Fruit fly (Drosophila melanogaster) whole organism, embryonic: ENCODE measurements around the gene Nep2.

Experiments used
- BEAF-32 ChIP-seq: fragments of 200-800 bp; sonication (Bioruptor generic); optimal IDR thresholded peaks from 3 replicates; lab custom pipeline; 2017; ENCODE audit warnings: missing biosample characterization, missing genetic modification characterization, mild to moderate bottlenecking, moderate library complexity, missing genetic modification reagents
- CG10267 ChIP-seq: fragments of 200-800 bp; sonication (Bioruptor generic); optimal IDR thresholded peaks from 2 replicates; lab custom pipeline; 2018; ENCODE audit warnings: missing biosample characterization, mild to moderate bottlenecking, missing genetic modification characterization, moderate library complexity
- CG10321 ChIP-seq: fragments of 200-800 bp; sonication (Bioruptor generic); IDR thresholded peaks from 2 replicates; pipeline ENCODE4 v1.3.6; 2022; ENCODE audit warnings: missing biosample characterization, missing genetic modification characterization
- CG10959 ChIP-seq: fragments of 200-800 bp; sonication (Bioruptor generic); IDR thresholded peaks from 2 replicates; pipeline ENCODE4 v1.3.6; 2022; ENCODE audit warnings: missing biosample characterization, missing genetic modification characterization
- CG13123 ChIP-seq: fragments of 200-800 bp; sonication (Bioruptor generic); optimal IDR thresholded peaks from 2 replicates; lab custom pipeline; 2016; ENCODE audit warnings: missing biosample characterization, missing genetic modification characterization
- CG13775 ChIP-seq: fragments of 200-800 bp; sonication (Bioruptor generic); optimal IDR thresholded peaks from 3 replicates; lab custom pipeline; 2017; ENCODE audit warnings: missing biosample characterization, mild to moderate bottlenecking, missing genetic modification characterization
- CG1603 ChIP-seq: fragments of 200-800 bp; sonication (Bioruptor generic); optimal IDR thresholded peaks from 2 replicates; lab custom pipeline; 2019; ENCODE audit warnings: missing biosample characterization, mild to moderate bottlenecking, missing genetic modification characterization, moderate library complexity
- CG16813 ChIP-seq: fragments of 200-800 bp; sonication (Bioruptor generic); IDR thresholded peaks from 3 replicates; pipeline ENCODE4 v1.3.6; 2022; ENCODE audit warnings: missing biosample characterization, missing genetic modification characterization; ENCODE audit not compliant: partially characterized antibody
- CG17612 ChIP-seq: fragments of 200-800 bp; sonication (Bioruptor generic); IDR thresholded peaks from 2 replicates; pipeline ENCODE4 v1.3.6; 2022; ENCODE audit warnings: missing biosample characterization, missing genetic modification characterization
- CG33213 ChIP-seq: fragments of 200-800 bp; sonication (Bioruptor generic); optimal IDR thresholded peaks from 3 replicates; lab custom pipeline; 2016; ENCODE audit warnings: missing biosample characterization, missing genetic modification characterization
- CG3726 ChIP-seq: fragments of 200-800 bp; sonication (Bioruptor generic); IDR thresholded peaks from 3 replicates; pipeline ENCODE4, ENCODE4 v1.3.6; 2022; ENCODE audit warnings: missing biosample characterization, missing genetic modification characterization
- CG3838 ChIP-seq: fragments of 200-800 bp; sonication (Bioruptor generic); optimal IDR thresholded peaks from 3 replicates; lab custom pipeline; 2016; ENCODE audit warnings: missing biosample characterization, missing genetic modification characterization
- CG3847 ChIP-seq: fragments of 200-800 bp; sonication (Bioruptor generic); IDR thresholded peaks from 2 replicates; pipeline ENCODE4 v1.3.6; 2022; ENCODE audit warnings: missing biosample characterization, missing genetic modification characterization
- CG3995 ChIP-seq: fragments of 200-800 bp; sonication (Bioruptor generic); optimal IDR thresholded peaks from 3 replicates; lab custom pipeline; 2016; ENCODE audit warnings: missing biosample characterization, missing genetic modification characterization
- CG43689 ChIP-seq: fragments of 200-800 bp; sonication (Bioruptor generic); IDR thresholded peaks from 2 replicates; pipeline ENCODE4 v1.3.6; 2022; ENCODE audit warnings: missing biosample characterization, missing genetic modification characterization
- CG7987 ChIP-seq: fragments of 200-800 bp; sonication (Bioruptor generic); optimal IDR thresholded peaks from 2 replicates; lab custom pipeline; 2018; ENCODE audit warnings: missing biosample characterization, mild to moderate bottlenecking, missing genetic modification characterization, moderate library complexity
- D19A ChIP-seq: fragments of 200-800 bp; optimal IDR thresholded peaks from 3 replicates; lab custom pipeline; 2019; ENCODE audit warnings: missing biosample characterization, mild to moderate bottlenecking, missing genetic modification characterization, moderate library complexity
- Dp ChIP-seq: fragments of 200-800 bp; sonication (Bioruptor generic); optimal IDR thresholded peaks from 2 replicates; lab custom pipeline; 2018; ENCODE audit warnings: missing biosample characterization, mild to moderate bottlenecking, missing genetic modification characterization, moderate library complexity
- Dref ChIP-seq: fragments of 200-800 bp; sonication (Bioruptor generic); IDR thresholded peaks from 2 replicates; pipeline ENCODE4 v1.3.6; 2022; ENCODE audit warnings: missing biosample characterization, missing genetic modification characterization
- E2f1 ChIP-seq: fragments of 200-800 bp; sonication (Bioruptor generic); IDR thresholded peaks from 2 replicates; pipeline ENCODE4 v1.3.6; 2022; ENCODE audit warnings: missing biosample characterization, missing genetic modification characterization
- Elba2 ChIP-seq: fragments of 200-800 bp; sonication (Bioruptor generic); optimal IDR thresholded peaks from 3 replicates; lab custom pipeline; 2016; ENCODE audit warnings: missing biosample characterization, missing genetic modification characterization
- Ets65A ChIP-seq: fragments of 200-800 bp; sonication (Bioruptor generic); peaks from one replicate; lab custom pipeline; 2016; ENCODE audit warnings: missing biosample characterization, missing genetic modification characterization
- Hr3 ChIP-seq: fragments of 200-800 bp; sonication (Bioruptor generic); optimal IDR thresholded peaks from 3 replicates; lab custom pipeline; 2016; ENCODE audit warnings: missing biosample characterization, missing genetic modification characterization
- Hr51 ChIP-seq, 2 experiments: fragments of 200-800 bp; sonication (Bioruptor generic); optimal IDR thresholded peaks; 2 replicates in 1 of 2; 3 replicates in 1 of 2; lab custom pipeline; 2016 to 2018; ENCODE audit warnings: missing biosample characterization in 2 of 2, missing genetic modification characterization in 2 of 2, mild to moderate bottlenecking in 1 of 2, moderate library complexity in 1 of 2
- Rfx ChIP-seq: fragments of 200-800 bp; sonication (Bioruptor generic); IDR thresholded peaks from 2 replicates; pipeline ENCODE4 v1.3.6; 2022; ENCODE audit warnings: missing biosample characterization, missing genetic modification characterization
- Trl ChIP-seq, 3 experiments: fragments of >200 bp in 2 of 3; fragments of 200-800 bp in 1 of 3; sonication (Bioruptor generic) in 1 of 3; optimal IDR thresholded peaks; 2 replicates in 1 of 3; 3 replicates in 2 of 3; lab custom pipeline; 2016 to 2017; ENCODE audit warnings: missing biosample characterization in 1 of 3, missing genetic modification characterization in 1 of 3
- Xbp1 ChIP-seq: fragments of 200-800 bp; sonication (Bioruptor generic); optimal IDR thresholded peaks from 3 replicates; lab custom pipeline; 2016; ENCODE audit warnings: missing biosample characterization, mild to moderate bottlenecking, missing genetic modification characterization
- aop ChIP-seq: fragments of 200-800 bp; sonication (Bioruptor generic); IDR thresholded peaks from 2 replicates; pipeline ENCODE4 v1.3.6; 2022; ENCODE audit warnings: missing biosample characterization, missing genetic modification characterization
- ara ChIP-seq: fragments of 200-800 bp; sonication (Bioruptor generic); IDR thresholded peaks from 2 replicates; pipeline ENCODE4 v1.3.6; 2022; ENCODE audit warnings: missing biosample characterization, missing genetic modification characterization
- cg ChIP-seq: fragments of 200-800 bp; sonication (Bioruptor generic); optimal IDR thresholded peaks from 3 replicates; lab custom pipeline; 2019; ENCODE audit warnings: missing biosample characterization, mild to moderate bottlenecking, missing genetic modification characterization, moderate library complexity
- chinmo ChIP-seq: fragments of 200-800 bp; sonication (Bioruptor generic); IDR thresholded peaks from 4 replicates; pipeline ENCODE4 v1.3.6; 2022; ENCODE audit warnings: missing biosample characterization, missing genetic modification characterization; ENCODE audit not compliant: partially characterized antibody
- crp ChIP-seq, 2 experiments: fragments of 200-800 bp; sonication (Bioruptor generic); optimal IDR thresholded peaks; 2 replicates in 1 of 2; 3 replicates in 1 of 2; lab custom pipeline; 2017; ENCODE audit warnings: missing biosample characterization in 2 of 2, missing genetic modification characterization in 2 of 2, mild to moderate bottlenecking in 1 of 2, moderate library complexity in 1 of 2
- cwo ChIP-seq: fragments of 200-800 bp; sonication (Bioruptor generic); optimal IDR thresholded peaks from 3 replicates; lab custom pipeline; 2017; ENCODE audit warnings: missing biosample characterization, missing genetic modification characterization, mild to moderate bottlenecking, moderate library complexity, missing genetic modification reagents
- exex ChIP-seq: fragments of 200-800 bp; sonication (Bioruptor generic); optimal IDR thresholded peaks from 4 replicates; lab custom pipeline; 2018; ENCODE audit warnings: missing biosample characterization, mild to moderate bottlenecking, missing genetic modification characterization, moderate library complexity
- grn ChIP-seq: fragments of 200-800 bp; sonication (Bioruptor generic); optimal IDR thresholded peaks from 3 replicates; lab custom pipeline; 2017; ENCODE audit warnings: missing biosample characterization, missing genetic modification characterization
- ken ChIP-seq: fragments of 200-800 bp; sonication (Bioruptor generic); IDR thresholded peaks from 3 replicates; pipeline ENCODE4 v1.3.6; 2022; ENCODE audit warnings: missing biosample characterization, missing genetic modification characterization
- mirr ChIP-seq: fragments of 200-800 bp; sonication (Bioruptor generic); optimal IDR thresholded peaks from 3 replicates; lab custom pipeline; 2018; ENCODE audit warnings: missing biosample characterization, mild to moderate bottlenecking, missing genetic modification characterization
- nau ChIP-seq: fragments of 200-800 bp; sonication (Bioruptor generic); optimal IDR thresholded peaks from 3 replicates; lab custom pipeline; 2017; ENCODE audit warnings: missing biosample characterization, mild to moderate bottlenecking, missing genetic modification characterization, missing genetic modification reagents
- prd ChIP-seq, 3 experiments: fragments of >200 bp in 2 of 3; fragments of 200-800 bp in 1 of 3; sonication (Bioruptor generic) in 1 of 3; optimal IDR thresholded peaks in 2 of 3; IDR thresholded peaks in 1 of 3; 2 replicates in 2 of 3; 3 replicates in 1 of 3; pipeline versions ENCODE4 v1.3.6 to Lab custom; 2017 to 2022; ENCODE audit warnings: missing biosample characterization in 1 of 3, missing genetic modification characterization in 1 of 3
- row ChIP-seq: fragments of 200-800 bp; sonication (Bioruptor generic); IDR thresholded peaks from 3 replicates; pipeline ENCODE4 v1.3.6; 2022; ENCODE audit warnings: missing biosample characterization, missing genetic modification characterization
- schlank ChIP-seq: fragments of 200-800 bp; sonication (Bioruptor generic); optimal IDR thresholded peaks from 2 replicates; lab custom pipeline; 2018; ENCODE audit warnings: missing biosample characterization, mild to moderate bottlenecking, missing genetic modification characterization
- ttk ChIP-seq: fragments of 200-800 bp; sonication (Bioruptor generic); IDR thresholded peaks from 2 replicates; pipeline ENCODE4 v2.1.2; 2022; ENCODE audit warnings: missing biosample characterization, missing genetic modification characterization
- z ChIP-seq: fragments of 200-800 bp; sonication (Bioruptor generic); IDR thresholded peaks from 3 replicates; pipeline ENCODE4 v1.3.6; 2022; ENCODE audit warnings: missing biosample characterization, missing genetic modification characterization
- zfh2 ChIP-seq: fragments of 200-800 bp; sonication (Bioruptor generic); optimal IDR thresholded peaks from 2 replicates; lab custom pipeline; 2016; ENCODE audit warnings: missing biosample characterization, missing genetic modification characterization

Nep2 gene

DNA sequence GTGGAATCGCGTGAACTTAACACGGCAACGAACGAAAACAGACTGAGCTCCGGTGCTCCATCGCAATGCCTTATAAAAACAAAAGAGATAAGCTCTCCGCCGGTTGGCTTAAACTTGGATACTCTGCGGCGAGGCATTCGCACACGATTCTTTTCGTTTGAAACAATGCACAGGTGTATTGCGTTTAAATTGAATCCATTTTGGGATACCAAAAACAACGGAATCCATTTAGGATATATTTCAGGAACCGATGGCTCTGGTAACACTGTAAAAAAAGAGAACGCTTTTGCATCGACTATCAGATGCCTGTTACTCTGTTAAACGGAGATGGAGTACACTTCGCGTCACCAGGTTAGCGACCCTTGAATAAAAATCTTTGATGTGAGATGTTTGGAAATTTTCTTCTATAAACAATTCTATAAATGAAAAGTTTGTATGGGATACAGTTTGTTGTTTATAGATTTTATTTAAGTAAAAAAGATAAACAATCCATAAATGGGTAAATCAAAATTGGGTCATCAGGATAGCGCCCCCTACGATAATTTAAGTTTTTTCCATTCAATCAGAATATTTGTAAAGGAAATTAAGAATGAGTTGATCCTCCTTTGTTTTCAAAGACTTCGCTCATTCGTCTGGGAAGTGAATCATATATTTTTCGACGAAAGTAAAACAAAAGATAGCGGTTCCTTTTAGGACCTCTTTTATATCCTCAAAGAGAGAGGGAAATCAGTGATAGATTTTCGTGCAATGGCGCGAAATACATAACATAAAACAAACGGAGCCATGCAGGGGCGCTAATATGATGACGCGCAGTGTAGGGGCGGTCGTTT lies at the start of gene Nep2 (continued):
- TF ChIP-seq CG1603 (tag; lab: Kevin White, UChicago) = peak; percentile 21
- no peak for TF ChIP-seq ara
- TF ChIP-seq CG17612 = no peak
- no peak for TF ChIP-seq E2f1 (GFP tag; lab: Robert Waterston, UW)
- TF ChIP-seq CG16813 = peak; percentile 80
- no peak for TF ChIP-seq z (GFP tag; lab: Robert Waterston, UW)
- TF ChIP-seq, all 482 proteins: peak for 114

DNA sequence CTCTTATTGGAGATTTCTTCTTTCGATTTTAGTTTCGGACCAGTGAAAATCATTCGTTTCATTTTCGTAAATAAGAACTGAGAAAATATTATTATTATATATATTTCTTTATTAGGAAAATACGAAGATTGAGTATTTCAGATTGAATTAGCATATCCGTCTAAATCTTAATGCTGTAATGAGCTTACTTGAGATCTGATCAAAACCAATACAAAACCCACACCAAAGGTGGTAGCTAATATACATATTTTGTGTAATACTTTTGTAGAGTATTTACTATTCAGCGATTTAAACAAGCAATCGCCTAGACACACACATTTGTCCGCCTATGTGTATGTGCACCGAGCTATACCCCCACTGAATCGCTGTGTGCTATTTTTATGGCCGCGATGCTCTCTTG lies 49.0 kb upstream of the Nep2 start:
- TF ChIP-seq D19A = peak; percentile 92
- TF ChIP-seq crp (GFP tag; optimal IDR thresholded peaks at IDR 0.05; lab: Kevin White, UChicago) = no peak
- TF ChIP-seq row = peak; percentile 11; the same call in 2 of the 3 replicates
- peak; percentile 33 for TF ChIP-seq cg (GFP tag; lab: Kevin White, UChicago)
- no peak for TF ChIP-seq cwo

DNA sequence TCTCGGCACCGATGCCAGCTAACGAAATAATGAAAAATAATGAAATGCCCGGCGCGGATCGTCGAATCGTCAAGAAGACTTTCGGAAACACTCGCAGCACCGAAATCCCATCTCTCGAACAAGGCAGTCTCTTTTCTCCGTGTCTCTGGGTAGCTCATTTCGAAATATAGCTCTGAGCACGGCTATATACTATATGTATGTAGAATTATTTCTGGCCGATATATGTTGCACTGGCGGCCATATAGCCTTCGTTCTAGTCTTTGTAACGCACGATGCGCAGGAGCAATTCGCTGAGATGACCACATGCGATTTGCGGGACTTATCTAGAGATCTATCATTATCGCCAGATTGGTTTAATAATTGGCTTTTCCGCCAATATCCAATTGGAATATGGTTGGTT lies 48.6 kb upstream of the Nep2 start, which contains the start of gene CG14655:
Gene CG14655 (minus strand): TSS at position 41 of the 400 bp plus-strand sequence.
- TF ChIP-seq CG7987 (GFP tag; lab: Kevin White, UChicago) (no peak), Ets65A (GFP tag; lab: Kevin White, UChicago) (peak; percentile 71), aop (GFP tag; lab: Robert Waterston, UW) (no peak), CG10321 (GFP tag; lab: Robert Waterston, UW) (0 out of 2 replicates have a peak, but pooled peaks have one; percentile 8), CG43689 (GFP tag; lab: Robert Waterston, UW) (no peak), row (0 out of 3 replicates have a peak, but pooled peaks have one; percentile 5), chinmo (GFP tag; lab: Robert Waterston, UW) (0 out of 4 replicates have a peak, but pooled peaks have one; percentile 68), Elba2 (GFP tag; lab: Kevin White, UChicago) (peak; percentile 1), mirr (no peak), zfh2 (no peak), CG13775 (GFP tag; lab: Kevin White, UChicago) (no peak), Hr51 (GFP tag; optimal IDR thresholded peaks at IDR 0.05; lab: Kevin White, UChicago) (no peak), ken (GFP tag; lab: Robert Waterston, UW) (no peak), Trl (optimal IDR thresholded peaks at IDR 0.05; lab: Kevin White, UChicago) (peak in 1 of 2 experiments; percentile 14), Trl (GFP tag; optimal IDR thresholded peaks at IDR 0.05; lab: Kevin White, UChicago) (no peak), CG3838 (GFP tag; lab: Kevin White, UChicago) (no peak), crp (GFP tag; optimal IDR thresholded peaks at IDR 0.05; lab: Kevin White, UChicago) (no peak), Hr3 (GFP tag; lab: Kevin White, UChicago) (no peak), CG10267 (tag; lab: Kevin White, UChicago) (no peak)

DNA sequence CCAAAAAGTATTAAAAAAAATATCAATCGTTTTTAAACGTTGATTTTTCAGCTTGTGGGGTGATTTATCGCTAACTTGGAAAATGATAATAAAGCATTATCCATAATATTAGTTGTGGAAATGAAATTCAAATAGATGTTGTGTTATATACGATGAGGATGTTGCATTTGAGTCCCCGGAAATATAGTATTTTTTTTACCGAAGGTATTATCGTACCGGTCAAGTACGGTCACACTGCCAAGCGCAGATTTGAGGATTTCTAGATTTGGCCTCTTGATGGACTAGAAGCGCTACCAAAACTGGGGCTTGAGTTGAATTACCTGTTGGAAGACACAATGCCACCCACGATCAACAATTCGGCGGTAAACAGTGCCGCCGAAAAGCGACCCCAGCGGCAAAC lies 43.7 kb upstream of the Nep2 start:
- no peak for TF ChIP-seq Dref (GFP tag; lab: Robert Waterston, UW)
- no peak for TF ChIP-seq grn
- peak; percentile 40 for TF ChIP-seq BEAF-32 (GFP tag; lab: Kevin White, UChicago)
- TF ChIP-seq CG13123 (GFP tag; lab: Kevin White, UChicago) = peak; percentile 13
- TF ChIP-seq Xbp1 (GFP tag; lab: Kevin White, UChicago) = peak; percentile 59
- TF ChIP-seq prd (optimal IDR thresholded peaks at IDR 0.05; lab: Kevin White, UChicago) = no peak
- TF ChIP-seq prd (GFP tag; IDR thresholded peaks at IDR 0.05; lab: Robert Waterston, UW) = peak; percentile 51; the same call in 2 of the 3 replicates
- TF ChIP-seq CG10959 (GFP tag; lab: Robert Waterston, UW) = no peak
- TF ChIP-seq Dp = peak; percentile 42
- no peak for TF ChIP-seq nau (GFP tag; lab: Kevin White, UChicago)
- TF ChIP-seq CG33213 = peak; percentile 44
- TF ChIP-seq CG3995 (GFP tag; lab: Kevin White, UChicago) = peak; percentile 34
- TF ChIP-seq exex (tag; lab: Kevin White, UChicago) = no peak
- peak; percentile 54 for TF ChIP-seq Rfx (GFP tag; lab: Robert Waterston, UW)
- TF ChIP-seq CG3726 (GFP tag; lab: Robert Waterston, UW) = no peak
- no peak for TF ChIP-seq schlank (tag; lab: Kevin White, UChicago)
- TF ChIP-seq ttk (GFP tag; lab: Robert Waterston, UW) = no peak
- TF ChIP-seq CG3847 (GFP tag; lab: Robert Waterston, UW) = 0 out of 2 replicates have a peak, but pooled peaks have one; percentile 29
